Fruit fly (Drosophila melanogaster) whole organism, adult: ENCODE data around the gene Rnb.

Source experiments
- CG11617 ChIP-seq: fragments of 200-800 bp; sonication (Bioruptor generic); optimal IDR thresholded peaks from 2 replicates; lab custom pipeline; 2017; ENCODE audit warnings: mild to moderate bottlenecking, missing biosample characterization, missing genetic modification reagents, missing genetic modification characterization
- CG12768 ChIP-seq: fragments of 200-800 bp; sonication (Bioruptor generic); optimal IDR thresholded peaks from 2 replicates; lab custom pipeline; 2017; ENCODE audit warnings: missing biosample characterization, missing genetic modification characterization, mild to moderate bottlenecking, moderate library complexity, missing genetic modification reagents
- CG14711 ChIP-seq: fragments of 200-800 bp; sonication (Bioruptor generic); optimal IDR thresholded peaks from 2 replicates; lab custom pipeline; 2018; ENCODE audit warnings: missing biosample characterization, mild to moderate bottlenecking, missing genetic modification characterization, moderate library complexity
- CG1620 ChIP-seq: fragments of 200-800 bp; sonication (Bioruptor generic); optimal IDR thresholded peaks from 2 replicates; lab custom pipeline; 2016; ENCODE audit warnings: missing biosample characterization, missing genetic modification characterization
- CG33017 ChIP-seq: fragments of 200-800 bp; sonication (Bioruptor generic); optimal IDR thresholded peaks from 2 replicates; lab custom pipeline; 2018; ENCODE audit warnings: missing biosample characterization, mild to moderate bottlenecking, missing genetic modification characterization, moderate library complexity
- CG5204 ChIP-seq: fragments of 200-800 bp; sonication (Bioruptor generic); optimal IDR thresholded peaks from 2 replicates; lab custom pipeline; 2016; ENCODE audit warnings: missing biosample characterization, missing genetic modification characterization
- CG7045 ChIP-seq: fragments of 200-800 bp; sonication (Bioruptor generic); optimal IDR thresholded peaks from 2 replicates; lab custom pipeline; 2017; ENCODE audit warnings: missing biosample characterization, mild to moderate bottlenecking, missing genetic modification characterization
- CG7101 ChIP-seq: fragments of 200-800 bp; sonication (Bioruptor generic); optimal IDR thresholded peaks from 2 replicates; lab custom pipeline; 2018; ENCODE audit warnings: missing biosample characterization, mild to moderate bottlenecking, missing genetic modification characterization, moderate library complexity
- Clk ChIP-seq: fragments of 200-800 bp; sonication (Bioruptor generic); optimal IDR thresholded peaks from 2 replicates; lab custom pipeline; 2017; ENCODE audit warnings: missing biosample characterization, missing genetic modification characterization
- Crg-1 ChIP-seq: fragments of 200-800 bp; sonication (Bioruptor generic); optimal IDR thresholded peaks from 2 replicates; lab custom pipeline; 2016; ENCODE audit warnings: missing biosample characterization, missing genetic modification characterization
- Hr96 ChIP-seq: fragments of 200-800 bp; sonication (Bioruptor generic); optimal IDR thresholded peaks from 2 replicates; lab custom pipeline; 2016; ENCODE audit warnings: missing biosample characterization, missing genetic modification characterization
- Mnt ChIP-seq: fragments of 200-800 bp; sonication (Bioruptor generic); optimal IDR thresholded peaks from 2 replicates; lab custom pipeline; 2016; ENCODE audit warnings: missing biosample characterization, mild to moderate bottlenecking, missing genetic modification characterization
- bab1 ChIP-seq: fragments of 200-800 bp; sonication (Bioruptor generic); optimal IDR thresholded peaks from 3 replicates; lab custom pipeline; 2019; ENCODE audit warnings: missing biosample characterization, mild to moderate bottlenecking, missing genetic modification characterization, moderate library complexity
- cic ChIP-seq: fragments of 200-800 bp; sonication (Bioruptor generic); optimal IDR thresholded peaks from 2 replicates; lab custom pipeline; 2017; ENCODE audit warnings: missing biosample characterization, mild to moderate bottlenecking, missing genetic modification characterization, moderate library complexity
- cnc ChIP-seq, 2 experiments: fragments of >200 bp; optimal IDR thresholded peaks; 2 replicates each; lab custom pipeline; 2017
- kay ChIP-seq: fragments of 200-800 bp; sonication (Bioruptor generic); peaks from one replicate; lab custom pipeline; 2016; ENCODE audit warnings: missing biosample characterization, missing genetic modification characterization, borderline replicate concordance
- ovo ChIP-seq: fragments of 200-800 bp; sonication (Bioruptor generic); optimal IDR thresholded peaks from 2 replicates; lab custom pipeline; 2016; ENCODE audit warnings: missing biosample characterization, missing genetic modification characterization
- pad ChIP-seq: fragments of 200-800 bp; sonication (Bioruptor generic); optimal IDR thresholded peaks from 3 replicates; lab custom pipeline; 2017; ENCODE audit warnings: missing biosample characterization, missing genetic modification characterization, mild to moderate bottlenecking, moderate library complexity, missing genetic modification reagents
- tj ChIP-seq: fragments of 200-800 bp; sonication (Bioruptor generic); optimal IDR thresholded peaks from 3 replicates; lab custom pipeline; 2017; ENCODE audit warnings: missing biosample characterization, mild to moderate bottlenecking, missing genetic modification characterization, moderate library complexity
- toe ChIP-seq: fragments of 200-800 bp; sonication (Bioruptor generic); optimal IDR thresholded peaks from 2 replicates; lab custom pipeline; 2016; ENCODE audit warnings: missing biosample characterization, missing genetic modification characterization

Gene Rnb

DNA sequence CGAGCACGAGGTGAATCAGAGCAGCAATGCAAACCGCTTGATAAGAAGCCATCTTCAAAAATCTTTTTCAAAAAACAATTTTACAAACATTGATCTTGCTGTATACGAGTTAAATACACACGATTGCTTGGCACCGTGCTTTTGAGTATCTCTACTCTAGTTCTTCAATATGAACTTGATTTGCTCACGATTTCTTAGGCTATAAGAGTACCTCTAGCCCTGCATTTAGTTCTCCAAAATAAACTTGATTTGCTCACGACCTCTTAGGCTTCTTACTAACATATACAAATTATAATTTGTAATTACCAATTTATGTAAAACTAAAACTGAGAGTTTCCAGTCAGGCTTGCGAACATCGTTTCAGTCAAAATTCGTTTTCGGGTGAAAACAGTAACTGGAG, 37.0 kb upstream of the Rnb start, which contains the start of gene CG42592:
Gene CG42592 (minus strand): TSS at position 101 of the 400 bp plus-strand sequence.
- TF ChIP-seq CG7101 (tag; lab: Kevin White, UChicago) (no peak), bab1 (GFP tag; lab: Kevin White, UChicago) (no peak), CG14711 (tag; lab: Kevin White, UChicago) (no peak), Crg-1 (GFP tag; lab: Kevin White, UChicago) (no peak), cic (no peak), tj (GFP tag; lab: Kevin White, UChicago) (no peak), CG7045 (GFP tag; lab: Kevin White, UChicago) (no peak), CG5204 (GFP tag; lab: Kevin White, UChicago) (no peak), Clk (GFP tag; lab: Kevin White, UChicago) (no peak)

dm6 chr3R:29835710-29836049, 36.5 kb upstream of the Rnb start, which contains the start of gene Prtl99C:
Prtl99C (plus strand) TSS chr3R:29835950.
- TF ChIP-seq CG12768 (GFP tag; lab: Kevin White, UChicago) (no peak), ovo (GFP tag; lab: Kevin White, UChicago) (no peak), CG14711 (tag; lab: Kevin White, UChicago) (no peak), tj (GFP tag; lab: Kevin White, UChicago) (no peak), CG1620 (GFP tag; lab: Kevin White, UChicago) (no peak), Hr96 (no peak), CG33017 (tag; lab: Kevin White, UChicago) (no peak)

- TF ChIP-seq cic (no peak), ovo (GFP tag; lab: Kevin White, UChicago) (no peak), kay (GFP tag; lab: Kevin White, UChicago) (peak; percentile 49), CG11617 (GFP tag; lab: Kevin White, UChicago) (peak; percentile 19), tj (GFP tag; lab: Kevin White, UChicago) (no peak), CG5204 (GFP tag; lab: Kevin White, UChicago) (peak; percentile 30), CG33017 (tag; lab: Kevin White, UChicago) (no peak), CG14711 (tag; lab: Kevin White, UChicago) (no peak), cnc (optimal IDR thresholded peaks at IDR 0.05; lab: Kevin White, UChicago) (no peak), Crg-1 (GFP tag; lab: Kevin White, UChicago) (peak; percentile 27), CG1620 (GFP tag; lab: Kevin White, UChicago) (peak; percentile 50), CG12768 (GFP tag; lab: Kevin White, UChicago) (peak; percentile 10), pad (GFP tag; lab: Kevin White, UChicago) (peak; percentile 50), CG7101 (tag; lab: Kevin White, UChicago) (peak; percentile 4), bab1 (GFP tag; lab: Kevin White, UChicago) (peak; percentile 7), CG7045 (GFP tag; lab: Kevin White, UChicago) (no peak), toe (GFP tag; lab: Kevin White, UChicago) (peak; percentile 31), Clk (GFP tag; lab: Kevin White, UChicago) (no peak), Mnt (GFP tag; lab: Kevin White, UChicago) (no peak), Hr96 (no peak)
These were observed 35.9 kb upstream of the Rnb start, which contains the start of gene Atg16 for dm6 chr3R:29834759-29835709. Atg16 (minus strand) TSS chr3R:29835101.

- TF ChIP-seq CG11617 (GFP tag; lab: Kevin White, UChicago) (no peak), tj (GFP tag; lab: Kevin White, UChicago) (no peak), Crg-1 (GFP tag; lab: Kevin White, UChicago) (peak; percentile 9), pad (GFP tag; lab: Kevin White, UChicago) (peak; percentile 31), cnc (optimal IDR thresholded peaks at IDR 0.05; lab: Kevin White, UChicago) (no peak), CG7045 (GFP tag; lab: Kevin White, UChicago) (peak; percentile 79), kay (GFP tag; lab: Kevin White, UChicago) (no peak), toe (GFP tag; lab: Kevin White, UChicago) (no peak), cic (peak; percentile 57), ovo (GFP tag; lab: Kevin White, UChicago) (no peak), Hr96 (peak; percentile 29), CG1620 (GFP tag; lab: Kevin White, UChicago) (no peak), Mnt (GFP tag; lab: Kevin White, UChicago) (no peak), CG12768 (GFP tag; lab: Kevin White, UChicago) (peak; percentile 17), CG7101 (tag; lab: Kevin White, UChicago) (peak; percentile 69), CG5204 (GFP tag; lab: Kevin White, UChicago) (no peak), CG14711 (tag; lab: Kevin White, UChicago) (peak; percentile 69), CG33017 (tag; lab: Kevin White, UChicago) (peak; percentile 55), Clk (GFP tag; lab: Kevin White, UChicago) (no peak), bab1 (GFP tag; lab: Kevin White, UChicago) (no peak)
These were observed 31.8 kb upstream of the Rnb start for dm6 chr3R:29830925-29831324.

dm6 chr3R:29829228-29829786, 30.2 kb upstream of the Rnb start:
- TF ChIP-seq ovo (GFP tag; lab: Kevin White, UChicago) (no peak), CG7045 (GFP tag; lab: Kevin White, UChicago) (no peak), CG5204 (GFP tag; lab: Kevin White, UChicago) (no peak), kay (GFP tag; lab: Kevin White, UChicago) (no peak), Crg-1 (GFP tag; lab: Kevin White, UChicago) (no peak), CG7101 (tag; lab: Kevin White, UChicago) (no peak), CG12768 (GFP tag; lab: Kevin White, UChicago) (no peak), toe (GFP tag; lab: Kevin White, UChicago) (no peak), cnc (optimal IDR thresholded peaks at IDR 0.05; lab: Kevin White, UChicago) (no peak), CG11617 (GFP tag; lab: Kevin White, UChicago) (no peak), Hr96 (no peak)
